Worm (Caenorhabditis elegans) whole organism, L4 larva: ENCODE measurements around the gene F35A5.8.

Experiments used
- ceh-28 ChIP-seq: fragments of 150-350 bp; optimal IDR thresholded peaks from 2 replicates; lab custom pipeline; 2014; ENCODE audit warnings: missing biosample characterization, missing genetic modification reagents, missing genetic modification characterization
- dve-1 ChIP-seq: sonication (generic microtip); optimal IDR thresholded peaks from 2 replicates; lab custom pipeline; 2017; ENCODE audit warnings: antibody characterized with exemption, mild to moderate bottlenecking, missing genetic modification characterization, missing compliant biosample characterization; ENCODE audit not compliant: insufficient read depth
- lir-3 ChIP-seq: sonication (generic microtip); optimal IDR thresholded peaks from 2 replicates; lab custom pipeline; 2016; ENCODE audit warnings: mild to moderate bottlenecking, missing genetic modification characterization, missing compliant biosample characterization
- nhr-237 ChIP-seq: sonication (generic microtip); optimal IDR thresholded peaks from 2 replicates; lab custom pipeline; 2017; ENCODE audit warnings: missing biosample characterization, missing genetic modification characterization
- nhr-6 ChIP-seq: fragments of 150-350 bp; optimal IDR thresholded peaks from 2 replicates; lab custom pipeline; 2014; ENCODE audit warnings: missing biosample characterization, missing genetic modification characterization
- nhr-77 ChIP-seq: fragments of 150-350 bp; optimal IDR thresholded peaks from 2 replicates; lab custom pipeline; 2014; ENCODE audit warnings: missing biosample characterization, missing genetic modification characterization
- snpc-4 ChIP-seq: fragments of 150-350 bp; optimal IDR thresholded peaks from 2 replicates; lab custom pipeline; 2014; ENCODE audit warnings: missing biosample characterization, missing genetic modification characterization
- unc-62 ChIP-seq, 3 experiments: fragments of 150-350 bp in 1 of 3; sonication (generic microtip); optimal IDR thresholded peaks in 2 of 3; peaks in 1 of 3; 1 replicate in 1 of 3; 2 replicates in 2 of 3; lab custom pipeline; 2014 to 2017; ENCODE audit warnings: missing biosample characterization in 3 of 3, missing genetic modification characterization in 3 of 3, missing genetic modification reagents in 3 of 3, missing genotype in 1 of 3
- zfp-2 ChIP-seq: sonication (generic microtip); optimal IDR thresholded peaks from 2 replicates; lab custom pipeline; 2016; ENCODE audit warnings: mild to moderate bottlenecking, missing genetic modification characterization, missing compliant biosample characterization
- ztf-11 ChIP-seq: fragments of 150-350 bp; optimal IDR thresholded peaks from 2 replicates; lab custom pipeline; 2014; ENCODE audit warnings: missing biosample characterization, missing genetic modification characterization

DNA sequence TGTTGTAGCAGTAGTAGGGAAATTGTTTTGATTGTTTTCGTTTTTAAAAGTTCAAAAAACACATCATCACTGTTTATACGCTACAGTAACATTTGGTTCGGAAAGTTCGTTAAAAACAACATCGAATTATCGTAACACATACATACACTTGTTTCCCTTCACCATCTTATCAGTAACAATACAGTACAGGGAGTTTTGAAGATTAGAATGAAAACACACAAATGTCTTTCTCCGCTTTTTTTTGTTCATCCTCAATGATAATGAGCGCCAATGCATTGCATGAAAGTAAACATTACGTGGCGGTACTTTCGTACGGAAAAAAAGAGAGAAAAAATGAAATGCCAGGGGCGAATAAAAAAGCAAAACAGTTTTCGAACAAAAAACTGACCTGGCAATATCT is 26.3 kb upstream of the F35A5.8 start:
- no peak for TF ChIP-seq nhr-237 (tag; lab: Kevin White, UChicago)
- TF ChIP-seq nhr-77 = peak; percentile 93
- TF ChIP-seq ceh-28 (tag; lab: Kevin White, UChicago) = no peak
- peak; percentile 96 for TF ChIP-seq dve-1 (tag; lab: Kevin White, UChicago)
- TF ChIP-seq lir-3 (tag; lab: Kevin White, UChicago) = no peak
- TF ChIP-seq zfp-2 (tag; lab: Kevin White, UChicago) = no peak
- no peak for TF ChIP-seq nhr-6 (tag; lab: Kevin White, UChicago)
- peak in 1 of 2 experiments; percentile 23 for TF ChIP-seq unc-62 (GFP tag; optimal IDR thresholded peaks at IDR 0.05 in 1 of 2; lab: Kevin White, UChicago)
- no peak for TF ChIP-seq unc-62 (tag; optimal IDR thresholded peaks at IDR 0.05; lab: Kevin White, UChicago)
- TF ChIP-seq ztf-11 (tag; lab: Kevin White, UChicago) = no peak
- no peak for TF ChIP-seq snpc-4 (tag; lab: Kevin White, UChicago)
